Worm (Caenorhabditis elegans) whole organism, L4/young adult: ENCODE data around the gene R10H1.1.

ENCODE experiments used
- W03F9.2 ChIP-seq: fragments of 150-350 bp; optimal IDR thresholded peaks from 2 replicates; lab custom pipeline; 2014; ENCODE audit warnings: missing biosample characterization, missing genetic modification characterization
- him-1 ChIP-seq: sonication (generic microtip); optimal IDR thresholded peaks from 2 replicates; lab custom pipeline; 2016; ENCODE audit warnings: missing genotype, missing genetic modification reagents, missing genetic modification characterization, missing compliant biosample characterization

DNA sequence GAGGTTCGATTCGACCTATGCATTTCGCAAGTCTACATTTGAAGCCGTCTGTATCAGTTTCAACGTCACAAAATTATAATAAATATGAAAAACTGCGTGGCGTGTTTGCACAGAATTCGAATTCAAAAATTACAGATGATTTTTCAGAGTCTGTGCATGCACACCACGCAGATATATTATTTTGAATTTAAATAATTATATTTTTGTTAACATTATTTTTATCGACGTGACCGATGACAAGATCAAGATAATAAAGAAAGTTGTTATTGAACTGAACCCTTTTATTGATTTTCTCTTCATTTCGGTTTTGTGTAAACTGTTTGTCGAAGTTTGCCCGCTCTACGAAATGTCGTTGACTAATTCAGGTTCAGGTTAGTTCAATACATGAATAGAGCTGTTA lies 10.8 kb downstream of the R10H1.1 start, which contains the start of gene C28F5.1:
- TF ChIP-seq him-1 (no peak), W03F9.2 (no peak)
